Worm (Caenorhabditis elegans): ENCODE data around the gene ZK856.18.

The ZK856.18 gene

DNA sequence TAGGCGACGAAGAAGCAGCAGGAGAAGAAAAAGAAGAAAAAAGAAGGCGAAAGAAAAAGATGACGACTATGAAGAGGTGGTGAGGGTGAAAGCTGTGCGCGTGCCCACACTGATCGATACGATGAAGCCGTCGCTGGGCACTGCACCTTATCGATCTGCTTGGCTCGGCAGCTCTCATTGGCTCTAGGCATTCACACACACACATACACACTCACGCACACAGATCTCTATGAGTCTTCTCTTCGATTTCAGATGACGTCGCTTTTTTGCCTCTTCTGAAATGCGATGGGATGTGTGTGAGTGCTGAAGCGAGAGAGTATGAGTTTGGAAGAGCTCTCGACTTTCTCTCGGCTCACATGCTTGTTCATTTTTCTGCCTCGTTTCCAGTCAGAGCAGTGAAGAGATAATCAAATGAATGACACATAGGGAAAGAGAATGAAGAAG is 11.2 kb downstream of the ZK856.18 start (continued):
- TF ChIP-seq nhr-11 (tag; optimal IDR thresholded peaks at IDR 0.05) = no peak
- no peak for TF ChIP-seq ama-1 (optimal IDR thresholded peaks at IDR 0.05)
- TF ChIP-seq ZK546.5 (tag; optimal IDR thresholded peaks at IDR 0.05) = no peak
- TF ChIP-seq nhr-77 (tag; optimal IDR thresholded peaks at IDR 0.05) = no peak
- TF ChIP-seq nhr-25 (tag; optimal IDR thresholded peaks at IDR 0.05) = no peak
- TF ChIP-seq lsy-2 (tag; optimal IDR thresholded peaks at IDR 0.05) = peak; percentile 68 to 83
- TF ChIP-seq unc-39 (tag; optimal IDR thresholded peaks at IDR 0.05) = peak; percentile 60

DNA sequence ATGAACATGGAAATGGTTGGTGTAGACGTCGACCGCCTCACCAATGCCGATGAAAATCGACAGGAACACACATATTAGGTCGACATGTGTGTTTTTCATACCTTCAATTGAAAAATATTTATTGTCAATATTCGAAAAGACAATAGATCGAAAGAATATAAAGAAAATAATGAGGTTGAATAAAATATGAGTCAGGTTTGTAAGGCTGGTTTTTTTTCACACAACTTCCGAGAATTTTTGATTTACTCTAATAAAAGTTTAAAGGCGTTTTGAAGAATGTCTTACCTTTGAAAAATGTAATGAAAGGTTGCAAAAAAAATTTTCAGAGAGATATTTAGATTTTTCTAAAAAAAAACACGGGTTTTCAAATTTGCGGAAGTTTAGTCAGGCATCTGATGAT is 12.2 kb downstream of the ZK856.18 start, which contains the start of gene egl-3:
Gene egl-3 (minus strand): TSS at position 101 of the 400 bp plus-strand sequence.
- no peak for TF ChIP-seq nhr-129 (tag; optimal IDR thresholded peaks at IDR 0.05)
- TF ChIP-seq nhr-6 (tag; optimal IDR thresholded peaks at IDR 0.05) = no peak
- no peak for TF ChIP-seq gmeb-1 (tag; optimal IDR thresholded peaks at IDR 0.05)
- no peak for TF ChIP-seq sma-9 (GFP tag; optimal IDR thresholded peaks at IDR 0.05)
- no peak for TF ChIP-seq sma-9 (tag; optimal IDR thresholded peaks at IDR 0.05)
- TF ChIP-seq ztf-11 (tag; optimal IDR thresholded peaks at IDR 0.05) = no peak
- no peak for TF ChIP-seq sma-3 (GFP tag; optimal IDR thresholded peaks at IDR 0.05)
- no peak for TF ChIP-seq ztf-1 (GFP tag; conservative IDR thresholded peaks at IDR 0.05)
- no peak for TF ChIP-seq lin-39 (tag; optimal IDR thresholded peaks at IDR 0.05)
- TF ChIP-seq sem-4 (tag; optimal IDR thresholded peaks at IDR 0.05) = no peak
- no peak for TF ChIP-seq Y55F3AM.14 (GFP tag; optimal IDR thresholded peaks at IDR 0.05)
- no peak for TF ChIP-seq nhr-11 (tag; optimal IDR thresholded peaks at IDR 0.05)
- TF ChIP-seq unc-62 (GFP tag; optimal IDR thresholded peaks at IDR 0.05) = no peak
- no peak for TF ChIP-seq aly-2 (tag; optimal IDR thresholded peaks at IDR 0.05)
- TF ChIP-seq unc-55 (GFP tag; optimal IDR thresholded peaks at IDR 0.05) = no peak

DNA sequence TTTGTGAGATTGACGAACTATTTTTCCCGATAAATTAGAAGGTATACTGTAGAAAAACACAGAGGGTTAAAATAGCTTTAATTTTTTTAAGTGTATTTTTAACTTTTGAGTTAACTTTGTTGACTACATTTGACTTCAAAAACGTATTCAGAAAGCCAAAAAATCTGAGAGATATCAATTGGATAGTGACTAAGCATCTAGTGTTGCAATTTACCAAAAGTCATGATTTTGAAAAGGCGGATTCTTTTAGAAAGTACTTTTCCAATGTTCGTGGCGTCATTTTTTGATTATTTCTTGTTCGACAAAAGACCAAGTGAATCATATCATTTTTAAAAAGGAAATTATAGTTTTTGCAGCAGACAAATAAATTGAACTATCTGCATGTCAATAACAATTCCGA is 16.9 kb downstream of the ZK856.18 start:
- TF ChIP-seq nhr-237 (tag; optimal IDR thresholded peaks at IDR 0.05) (peak; percentile 8), lin-13 (GFP tag; optimal IDR thresholded peaks at IDR 0.05) (no peak), R02D3.7 (tag; optimal IDR thresholded peaks at IDR 0.05) (no peak), crh-2 (tag; optimal IDR thresholded peaks at IDR 0.05) (peak; percentile 40), lsy-2 (tag; optimal IDR thresholded peaks at IDR 0.05) (peak in 1 of 2 experiments; percentile 40), unc-39 (tag; optimal IDR thresholded peaks at IDR 0.05) (no peak), unc-55 (GFP tag; optimal IDR thresholded peaks at IDR 0.05) (peak; percentile 51), mdl-1 (tag; optimal IDR thresholded peaks at IDR 0.05) (no peak), ztf-4 (tag; optimal IDR thresholded peaks at IDR 0.05) (peak; percentile 13), elt-1 (tag; optimal IDR thresholded peaks at IDR 0.05) (no peak), elt-3 (tag; optimal IDR thresholded peaks at IDR 0.05) (no peak), F13H6.1 (tag; optimal IDR thresholded peaks at IDR 0.05) (no peak)

- TF ChIP-seq nhr-21 (tag; optimal IDR thresholded peaks at IDR 0.05) = no peak
- no peak for TF ChIP-seq lin-11 (tag; optimal IDR thresholded peaks at IDR 0.05)
- no peak for TF ChIP-seq nhr-129 (tag; optimal IDR thresholded peaks at IDR 0.05)
- no peak for TF ChIP-seq nhr-10 (tag; optimal IDR thresholded peaks at IDR 0.05)
- no peak for TF ChIP-seq ceh-16 (tag; optimal IDR thresholded peaks at IDR 0.05)
- TF ChIP-seq lin-13 (GFP tag; optimal IDR thresholded peaks at IDR 0.05) = no peak
- TF ChIP-seq nhr-25 (tag; optimal IDR thresholded peaks at IDR 0.05) = no peak
These were observed 19.4 kb downstream of the ZK856.18 start, which contains the start of gene C51E3.6 for ce11 chrV:10166368-10166767. C51E3.6 (minus strand) TSS chrV:10166468.

ce11 chrV:10160954-10161353 is 24.9 kb downstream of the ZK856.18 start, which contains the start of gene C51E3.10:
C51E3.10 (minus strand) TSS chrV:10161134.
- TF ChIP-seq nhr-10 (tag; optimal IDR thresholded peaks at IDR 0.05) (no peak), nhr-77 (tag; optimal IDR thresholded peaks at IDR 0.05) (no peak), alr-1 (tag; optimal IDR thresholded peaks at IDR 0.05) (no peak), sma-9 (GFP tag; optimal IDR thresholded peaks at IDR 0.05) (peak; percentile 69), sma-9 (tag; optimal IDR thresholded peaks at IDR 0.05) (no peak), skn-1 (tag; optimal IDR thresholded peaks at IDR 0.05) (peak; percentile 36), mdl-1 (tag; optimal IDR thresholded peaks at IDR 0.05) (peak in 1 of 2 experiments; percentile 14), crh-2 (tag; optimal IDR thresholded peaks at IDR 0.05) (peak; percentile 67), nhr-6 (tag; optimal IDR thresholded peaks at IDR 0.05) (no peak), nhr-11 (tag; optimal IDR thresholded peaks at IDR 0.05) (no peak), elt-1 (tag; optimal IDR thresholded peaks at IDR 0.05) (no peak), gmeb-1 (tag; optimal IDR thresholded peaks at IDR 0.05) (no peak), sem-4 (tag; optimal IDR thresholded peaks at IDR 0.05) (no peak), sma-3 (GFP tag; optimal IDR thresholded peaks at IDR 0.05) (no peak), fos-1 (tag; optimal IDR thresholded peaks at IDR 0.05) (peak; percentile 94)
